Fruit fly (Drosophila melanogaster) whole organism, embryonic: Measurements from ENCODE around the gene spn-B.

Experiments used
- Abd-B ChIP-seq: fragments of 200-800 bp; sonication (Bioruptor generic); optimal IDR thresholded peaks from 2 replicates; lab custom pipeline; 2018; ENCODE audit warnings: missing biosample characterization, mild to moderate bottlenecking, missing genetic modification characterization, moderate library complexity
- CG1024 ChIP-seq: fragments of 200-800 bp; sonication (Bioruptor generic); IDR thresholded peaks from 2 replicates; pipeline ENCODE4 v1.3.6; 2022; ENCODE audit warnings: missing biosample characterization, missing genetic modification characterization
- CG10979 ChIP-seq: fragments of 200-800 bp; sonication (Bioruptor generic); optimal IDR thresholded peaks from 2 replicates; lab custom pipeline; 2018; ENCODE audit warnings: missing biosample characterization, mild to moderate bottlenecking, missing genetic modification characterization, moderate library complexity
- CG12104 ChIP-seq: fragments of 200-800 bp; sonication (Bioruptor generic); optimal IDR thresholded peaks from 3 replicates; lab custom pipeline; 2016; ENCODE audit warnings: missing biosample characterization, missing genetic modification characterization
- CG12155 ChIP-seq: fragments of 200-800 bp; sonication (Bioruptor generic); optimal IDR thresholded peaks from 3 replicates; lab custom pipeline; 2016; ENCODE audit warnings: missing biosample characterization, missing genetic modification characterization
- CG12236 ChIP-seq: fragments of 200-800 bp; sonication (Bioruptor generic); optimal IDR thresholded peaks from 2 replicates; lab custom pipeline; 2016; ENCODE audit warnings: missing biosample characterization, missing genetic modification characterization
- CG13424 ChIP-seq: fragments of 200-800 bp; sonication (Bioruptor generic); optimal IDR thresholded peaks from 2 replicates; lab custom pipeline; 2019; ENCODE audit warnings: missing biosample characterization, mild to moderate bottlenecking, missing genetic modification characterization, moderate library complexity
- CG13894 ChIP-seq: fragments of 200-800 bp; sonication (Bioruptor generic); optimal IDR thresholded peaks from 3 replicates; lab custom pipeline; 2018; ENCODE audit warnings: missing biosample characterization, mild to moderate bottlenecking, missing genetic modification characterization, moderate library complexity
- CG1647 ChIP-seq: fragments of 200-800 bp; sonication (Bioruptor generic); optimal IDR thresholded peaks from 3 replicates; lab custom pipeline; 2016; ENCODE audit warnings: missing biosample characterization, missing genetic modification characterization
- CG18011 ChIP-seq: fragments of 200-800 bp; sonication (Bioruptor generic); optimal IDR thresholded peaks from 2 replicates; lab custom pipeline; 2017; ENCODE audit warnings: missing biosample characterization, missing genetic modification characterization, mild to moderate bottlenecking, moderate library complexity, missing genotype
- CG18599 ChIP-seq: fragments of 200-800 bp; sonication (Bioruptor generic); optimal IDR thresholded peaks from 3 replicates; lab custom pipeline; 2017; ENCODE audit warnings: missing biosample characterization, missing genetic modification characterization, mild to moderate bottlenecking, moderate library complexity, missing genetic modification reagents
- CG18764 ChIP-seq: fragments of 200-800 bp; sonication (Bioruptor generic); optimal IDR thresholded peaks from 3 replicates; lab custom pipeline; 2016; ENCODE audit warnings: missing biosample characterization, missing genetic modification characterization
- CG2129 ChIP-seq: fragments of 200-800 bp; sonication (Bioruptor generic); IDR thresholded peaks from 2 replicates; pipeline ENCODE4 v1.3.6; 2022; ENCODE audit warnings: missing biosample characterization, missing genetic modification characterization; ENCODE audit not compliant: partially characterized antibody
- CG30403 ChIP-seq: fragments of 200-800 bp; sonication (Bioruptor generic); optimal IDR thresholded peaks from 3 replicates; lab custom pipeline; 2016; ENCODE audit warnings: missing biosample characterization, missing genetic modification characterization
- CG33557 ChIP-seq: fragments of 200-800 bp; sonication (Bioruptor generic); optimal IDR thresholded peaks from 2 replicates; lab custom pipeline; 2019; ENCODE audit warnings: missing biosample characterization, mild to moderate bottlenecking, missing genetic modification characterization, moderate library complexity
- CG34224 ChIP-seq: fragments of 200-800 bp; sonication (Bioruptor generic); IDR thresholded peaks from 3 replicates; pipeline ENCODE4 v1.3.6; 2022; ENCODE audit warnings: missing biosample characterization, missing genetic modification characterization; ENCODE audit not compliant: partially characterized antibody
- CG34422 ChIP-seq: fragments of 200-800 bp; sonication (Bioruptor generic); IDR thresholded peaks from 3 replicates; pipeline ENCODE4 v1.3.6; 2022; ENCODE audit warnings: missing biosample characterization, missing genetic modification characterization
- CG4730 ChIP-seq: fragments of 200-800 bp; sonication (Bioruptor generic); IDR thresholded peaks from 2 replicates; pipeline ENCODE4 v1.3.6; 2022; ENCODE audit warnings: missing biosample characterization, missing genetic modification characterization
- CG8359 ChIP-seq: fragments of 200-800 bp; sonication (Bioruptor generic); optimal IDR thresholded peaks from 2 replicates; lab custom pipeline; 2017; ENCODE audit warnings: missing biosample characterization, mild to moderate bottlenecking, missing genetic modification characterization, borderline replicate concordance
- CG8765 ChIP-seq: fragments of 200-800 bp; sonication (Bioruptor generic); IDR thresholded peaks from 2 replicates; pipeline ENCODE4 v1.3.6; 2022; ENCODE audit warnings: missing biosample characterization, missing genetic modification characterization
- CG9876 ChIP-seq: fragments of 200-800 bp; sonication (Bioruptor generic); optimal IDR thresholded peaks from 2 replicates; lab custom pipeline; 2016; ENCODE audit warnings: missing biosample characterization, missing genetic modification characterization
- CrebB ChIP-seq: fragments of 200-800 bp; sonication (Bioruptor generic); optimal IDR thresholded peaks from 3 replicates; lab custom pipeline; 2018; ENCODE audit warnings: missing biosample characterization, mild to moderate bottlenecking, missing genetic modification characterization
- Dll ChIP-seq: fragments of 200-800 bp; sonication (Bioruptor generic); IDR thresholded peaks from 4 replicates; pipeline ENCODE4 v1.3.6; 2022; ENCODE audit warnings: missing biosample characterization, missing genetic modification characterization; ENCODE audit not compliant: partially characterized antibody
- ERR ChIP-seq: fragments of 200-800 bp; sonication (Bioruptor generic); optimal IDR thresholded peaks from 2 replicates; lab custom pipeline; 2016; ENCODE audit warnings: missing biosample characterization, missing genetic modification characterization
- Ets65A ChIP-seq: fragments of 200-800 bp; sonication (Bioruptor generic); peaks from one replicate; lab custom pipeline; 2016; ENCODE audit warnings: missing biosample characterization, missing genetic modification characterization
- Fer2 ChIP-seq: fragments of 200-800 bp; sonication (Bioruptor generic); optimal IDR thresholded peaks from 2 replicates; lab custom pipeline; 2018; ENCODE audit warnings: missing biosample characterization, mild to moderate bottlenecking, missing genetic modification characterization, moderate library complexity
- H2.0 ChIP-seq: fragments of 200-800 bp; sonication (Bioruptor generic); IDR thresholded peaks from 2 replicates; pipeline ENCODE4 v1.3.6; 2022; ENCODE audit warnings: missing biosample characterization, missing genetic modification characterization
- HLH54F ChIP-seq: fragments of 200-800 bp; sonication (Bioruptor generic); optimal IDR thresholded peaks from 3 replicates; lab custom pipeline; 2016; ENCODE audit warnings: missing biosample characterization, missing genetic modification characterization
- MBD-R2 ChIP-seq: fragments of 200-800 bp; sonication (Bioruptor generic); IDR thresholded peaks from 2 replicates; pipeline ENCODE4 v1.3.6; 2022; ENCODE audit warnings: missing biosample characterization, missing genetic modification characterization
- Mes4 ChIP-seq: fragments of 200-800 bp; sonication (Bioruptor generic); optimal IDR thresholded peaks from 2 replicates; lab custom pipeline; 2016; ENCODE audit warnings: missing biosample characterization, missing genetic modification characterization
- NC2β ChIP-seq: fragments of 200-800 bp; sonication (Bioruptor generic); optimal IDR thresholded peaks from 2 replicates; lab custom pipeline; 2016; ENCODE audit warnings: missing biosample characterization, missing genetic modification characterization
- Oaz ChIP-seq: fragments of 200-800 bp; sonication (Bioruptor generic); IDR thresholded peaks from 2 replicates; pipeline ENCODE4 v1.3.6; 2022; ENCODE audit warnings: missing biosample characterization, missing genetic modification characterization
- Ravus ChIP-seq: fragments of 200-800 bp; sonication (Bioruptor generic); IDR thresholded peaks from 2 replicates; pipeline ENCODE4 v1.3.6; 2022; ENCODE audit warnings: missing biosample characterization, missing genetic modification characterization
- Rfx ChIP-seq: fragments of 200-800 bp; sonication (Bioruptor generic); IDR thresholded peaks from 2 replicates; pipeline ENCODE4 v1.3.6; 2022; ENCODE audit warnings: missing biosample characterization, missing genetic modification characterization
- TFAM ChIP-seq: fragments of 200-800 bp; sonication (Bioruptor generic); optimal IDR thresholded peaks from 2 replicates; lab custom pipeline; 2017; ENCODE audit warnings: missing biosample characterization, missing genetic modification characterization, inconsistent platforms
- al ChIP-seq: fragments of 200-800 bp; sonication (Bioruptor generic); IDR thresholded peaks from 2 replicates; pipeline ENCODE4 v1.3.6; 2022; ENCODE audit warnings: missing biosample characterization, missing genetic modification characterization
- bab2 ChIP-seq: fragments of 200-800 bp; sonication (Bioruptor generic); optimal IDR thresholded peaks from 2 replicates; lab custom pipeline; 2016; ENCODE audit warnings: missing biosample characterization, missing genetic modification characterization
- bbx ChIP-seq: fragments of 200-800 bp; sonication (Bioruptor generic); IDR thresholded peaks from 2 replicates; pipeline ENCODE4 v1.3.6; 2022; ENCODE audit warnings: missing biosample characterization, missing genetic modification characterization; ENCODE audit not compliant: partially characterized antibody
- chn ChIP-seq: fragments of 200-800 bp; sonication (Bioruptor generic); optimal IDR thresholded peaks from 2 replicates; lab custom pipeline; 2016; ENCODE audit warnings: missing biosample characterization, missing genetic modification characterization
- ems ChIP-seq: fragments of 200-800 bp; sonication (Bioruptor generic); optimal IDR thresholded peaks from 3 replicates; lab custom pipeline; 2016; ENCODE audit warnings: missing biosample characterization, missing genetic modification characterization
- eyg ChIP-seq: fragments of 200-800 bp; sonication (Bioruptor generic); optimal IDR thresholded peaks from 3 replicates; lab custom pipeline; 2016; ENCODE audit warnings: missing biosample characterization, missing genetic modification characterization
- gcm2 ChIP-seq: fragments of 200-800 bp; sonication (Bioruptor generic); optimal IDR thresholded peaks from 2 replicates; lab custom pipeline; 2016; ENCODE audit warnings: missing biosample characterization, missing genetic modification characterization
- hth ChIP-seq: fragments of >200 bp; optimal IDR thresholded peaks from 2 replicates; lab custom pipeline; 2017; ENCODE audit warnings: inconsistent platforms
- org-1 ChIP-seq: fragments of 200-800 bp; sonication (Bioruptor generic); optimal IDR thresholded peaks from 2 replicates; lab custom pipeline; 2017; ENCODE audit warnings: missing biosample characterization, missing genetic modification characterization
- p53 ChIP-seq: fragments of 200-800 bp; sonication (Bioruptor generic); optimal IDR thresholded peaks from 2 replicates; lab custom pipeline; 2016; ENCODE audit warnings: missing biosample characterization, missing genetic modification characterization
- peb ChIP-seq: fragments of 200-800 bp; sonication (Bioruptor generic); IDR thresholded peaks from 2 replicates; pipeline ENCODE4 v1.3.6; 2022; ENCODE audit warnings: missing biosample characterization, missing genetic modification characterization
- pfk ChIP-seq: fragments of 200-800 bp; sonication (Bioruptor generic); optimal IDR thresholded peaks from 2 replicates; lab custom pipeline; 2018; ENCODE audit warnings: missing biosample characterization, mild to moderate bottlenecking, missing genetic modification characterization, moderate library complexity
- schlank ChIP-seq: fragments of 200-800 bp; sonication (Bioruptor generic); optimal IDR thresholded peaks from 2 replicates; lab custom pipeline; 2018; ENCODE audit warnings: missing biosample characterization, mild to moderate bottlenecking, missing genetic modification characterization
- shn ChIP-seq: fragments of 200-800 bp; sonication (Bioruptor generic); optimal IDR thresholded peaks from 3 replicates; lab custom pipeline; 2016; ENCODE audit warnings: missing biosample characterization, missing genetic modification characterization
- sob ChIP-seq: fragments of 200-800 bp; sonication (Bioruptor generic); IDR thresholded peaks from 2 replicates; pipeline ENCODE4 v1.3.6; 2022; ENCODE audit warnings: missing biosample characterization, missing genetic modification characterization

The spn-B gene

DNA sequence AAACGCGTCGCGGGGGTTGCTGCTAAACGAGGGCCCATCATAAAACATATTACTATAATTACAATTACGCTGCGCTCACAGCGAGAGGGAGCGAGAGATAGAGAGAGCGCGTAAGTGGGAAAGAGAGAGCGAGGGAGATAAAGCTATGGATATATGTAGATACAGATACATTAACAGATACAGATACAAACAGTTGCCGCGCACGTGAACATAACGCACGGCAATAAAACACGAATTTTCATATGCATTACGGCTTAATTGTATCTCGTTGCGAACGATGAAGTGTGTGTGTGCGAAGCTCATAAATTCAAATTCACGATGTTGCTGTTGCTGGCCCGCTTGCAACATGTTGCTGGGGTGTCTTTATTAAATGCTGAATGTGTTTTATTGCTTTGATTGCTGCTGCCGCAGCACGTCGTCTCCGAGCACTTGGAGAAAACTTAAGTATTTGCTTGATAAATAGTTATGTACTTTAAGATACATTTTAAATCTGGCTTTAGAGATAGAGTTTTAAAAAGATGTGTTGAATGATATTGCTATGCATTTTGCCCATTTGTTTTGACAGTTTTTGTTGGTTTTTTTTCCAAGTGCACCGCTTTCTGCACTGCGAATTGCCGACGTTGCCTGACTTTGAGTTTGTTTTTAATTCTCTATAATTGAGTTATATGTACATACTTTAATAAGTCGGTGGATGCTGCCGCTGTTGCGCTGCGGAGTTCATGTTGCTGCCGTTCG, 42.5 kb downstream of the spn-B start (continued):
- TF ChIP-seq CG18599 (peak; percentile 70), MBD-R2 (GFP tag; lab: Robert Waterston, UW) (0 out of 2 replicates have a peak, but pooled peaks have one; percentile 25), CG12155 (GFP tag; lab: Kevin White, UChicago) (peak; percentile 70), CG1024 (peak; percentile 21; the same call in 1 of the 2 replicates), p53 (GFP tag; lab: Kevin White, UChicago) (peak; percentile 41), ems (GFP tag; lab: Kevin White, UChicago) (peak; percentile 81), H2.0 (GFP tag; lab: Robert Waterston, UW) (peak; percentile 87), CG12236 (GFP tag; lab: Kevin White, UChicago) (peak; percentile 22), hth (lab: Kevin White, UChicago) (no peak), CG8765 (GFP tag; lab: Robert Waterston, UW) (peak; percentile 54; the same call in 1 of the 2 replicates), bab2 (GFP tag; lab: Kevin White, UChicago) (peak; percentile 83), CG12104 (GFP tag; lab: Kevin White, UChicago) (peak; percentile 51), ERR (GFP tag; lab: Kevin White, UChicago) (peak; percentile 40), pfk (GFP tag; lab: Kevin White, UChicago) (no peak), Dll (no peak), gcm2 (GFP tag; lab: Kevin White, UChicago) (peak; percentile 48), CG30403 (GFP tag; lab: Kevin White, UChicago) (peak; percentile 85), sob (peak; percentile 82), peb (GFP tag; lab: Robert Waterston, UW) (peak; percentile 83), CG18011 (GFP tag; lab: Kevin White, UChicago) (peak; percentile 48), Fer2 (tag; lab: Kevin White, UChicago) (no peak), CG33557 (no peak), TFAM (GFP tag; lab: Kevin White, UChicago) (no peak), HLH54F (GFP tag; lab: Kevin White, UChicago) (peak; percentile 62), CG10979 (tag; lab: Kevin White, UChicago) (peak; percentile 65), shn (GFP tag; lab: Kevin White, UChicago) (peak; percentile 31), al (GFP tag; lab: Robert Waterston, UW) (peak; percentile 48; the same call in 1 of the 2 replicates), CG2129 (GFP tag; lab: Robert Waterston, UW) (no peak), CG18764 (GFP tag; lab: Kevin White, UChicago) (peak; percentile 49), Oaz (GFP tag; lab: Robert Waterston, UW) (peak; percentile 70), Rfx (GFP tag; lab: Robert Waterston, UW) (peak; percentile 89), CG34224 (GFP tag; lab: Robert Waterston, UW) (0 out of 3 replicates have a peak, but pooled peaks have one; percentile 6), CG13424 (tag; lab: Kevin White, UChicago) (peak; percentile 79), Abd-B (GFP tag; lab: Kevin White, UChicago) (peak; percentile 70), CG34422 (GFP tag; lab: Robert Waterston, UW) (peak; percentile 88), schlank (tag; lab: Kevin White, UChicago) (peak; percentile 2), Mes4 (GFP tag; lab: Kevin White, UChicago) (peak; percentile 68), bbx (GFP tag; lab: Robert Waterston, UW) (no peak), CG9876 (GFP tag; lab: Kevin White, UChicago) (no peak), CG13894 (no peak), Ravus (GFP tag; lab: Robert Waterston, UW) (peak; percentile 22), org-1 (GFP tag; lab: Kevin White, UChicago) (peak; percentile 72), CrebB (peak; percentile 33), CG4730 (GFP tag; lab: Robert Waterston, UW) (peak; percentile 68), Ets65A (GFP tag; lab: Kevin White, UChicago) (peak; percentile 94), CG8359 (GFP tag; lab: Kevin White, UChicago) (no peak), NC2β (GFP tag; lab: Kevin White, UChicago) (peak; percentile 63), CG1647 (GFP tag; lab: Kevin White, UChicago) (peak; percentile 50), chn (peak; percentile 70), eyg (GFP tag; lab: Kevin White, UChicago) (peak; percentile 40)
